Fruit fly (Drosophila melanogaster): ENCODE data around the gene dac.

dac gene

DNA sequence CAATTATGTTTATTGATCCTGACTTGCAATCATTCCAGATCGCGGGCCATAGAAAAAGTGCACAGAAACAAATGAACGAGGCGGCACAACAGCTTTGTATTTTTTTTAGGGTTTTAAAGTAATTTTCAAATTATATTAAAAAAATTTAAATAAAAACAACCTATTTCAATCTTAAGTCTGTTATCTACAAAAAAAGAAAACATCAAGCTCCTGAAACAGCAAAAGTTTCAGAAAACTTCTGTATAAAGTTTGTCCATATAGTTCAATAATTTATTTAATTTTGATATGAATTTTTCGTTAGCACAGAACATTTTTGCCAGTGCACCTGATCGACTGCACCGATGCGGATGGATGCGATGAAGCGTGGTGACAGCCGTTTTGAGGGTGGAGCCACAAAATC, 16.0 kb downstream of the dac start:
- TF ChIP-seq CG10348 (GFP tag; IDR thresholded peaks at IDR 0.05) (no peak), CG8301 (tag; optimal IDR thresholded peaks at IDR 0.05) (peak; percentile 34), Pif1B (GFP tag; optimal IDR thresholded peaks at IDR 0.05) (no peak), Snoo (tag; optimal IDR thresholded peaks at IDR 0.05) (no peak), Ets98B (GFP tag; IDR thresholded peaks at IDR 0.05) (no peak), EcR (GFP tag; optimal IDR thresholded peaks at IDR 0.05) (no peak), CG15710 (tag; optimal IDR thresholded peaks at IDR 0.05) (no peak), CG14655 (GFP tag; optimal IDR thresholded peaks at IDR 0.05) (peak; percentile 59), D1 (tag; optimal IDR thresholded peaks at IDR 0.05) (no peak), CG13204 (GFP tag; optimal IDR thresholded peaks at IDR 0.05) (no peak), Pif1A (GFP tag; optimal IDR thresholded peaks at IDR 0.05) (no peak), CG17806 (tag; optimal IDR thresholded peaks at IDR 0.05) (no peak), CG9948 (tag; optimal IDR thresholded peaks at IDR 0.05) (no peak), gl (tag; optimal IDR thresholded peaks at IDR 0.05) (no peak)

DNA sequence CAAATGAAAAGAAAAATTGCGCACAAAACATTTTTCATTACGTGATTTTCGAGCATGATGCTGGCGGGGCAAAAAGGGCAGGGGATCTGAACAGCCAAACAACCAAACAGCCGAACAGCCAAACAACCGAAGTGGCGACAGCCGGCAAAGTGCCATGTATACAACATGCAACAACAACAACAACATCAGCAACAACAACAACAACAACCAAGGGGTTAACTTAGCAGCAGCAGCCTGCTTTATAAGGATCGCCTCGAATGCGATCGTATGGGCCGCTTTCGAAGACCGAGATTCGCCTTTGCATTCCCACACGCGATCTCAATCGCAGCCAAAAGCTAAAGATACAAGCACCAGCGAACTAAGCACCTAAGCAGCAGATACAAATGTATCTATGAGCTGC, 22.1 kb downstream of the dac start:
- TF ChIP-seq fd96Ca (GFP tag; IDR thresholded peaks at IDR 0.05) (no peak), CG13204 (GFP tag; optimal IDR thresholded peaks at IDR 0.05) (peak; percentile 3)

DNA sequence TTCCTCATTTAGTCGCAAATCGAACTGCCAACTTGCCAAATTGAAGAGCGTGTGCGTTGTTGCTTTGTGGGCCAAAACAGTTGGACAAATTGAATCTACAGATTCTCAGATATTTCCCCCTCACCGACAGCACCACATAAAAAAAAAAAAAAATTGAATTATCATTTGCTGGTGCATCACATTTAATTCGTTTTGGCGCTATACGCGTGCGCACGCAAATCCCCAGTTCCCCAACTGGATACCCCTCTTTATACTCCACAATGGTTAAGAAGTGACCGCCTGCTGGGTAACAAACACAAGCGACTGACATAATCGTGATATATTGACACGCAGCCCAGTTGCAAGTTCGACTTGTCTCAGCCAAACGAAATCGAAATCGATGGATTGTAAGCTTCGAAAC, 27.4 kb downstream of the dac start:
- TF ChIP-seq Snoo (tag; optimal IDR thresholded peaks at IDR 0.05) (no peak), CG15710 (tag; optimal IDR thresholded peaks at IDR 0.05) (no peak), D1 (tag; optimal IDR thresholded peaks at IDR 0.05) (no peak), CG4496 (GFP tag; IDR thresholded peaks at IDR 0.05) (no peak), CG34367 (tag; optimal IDR thresholded peaks at IDR 0.05) (no peak), rn (GFP tag; IDR thresholded peaks at IDR 0.05) (no peak), CG13204 (GFP tag; optimal IDR thresholded peaks at IDR 0.05) (no peak), gl (tag; optimal IDR thresholded peaks at IDR 0.05) (no peak), CG9948 (tag; optimal IDR thresholded peaks at IDR 0.05) (no peak), Pif1A (GFP tag; optimal IDR thresholded peaks at IDR 0.05) (no peak), Ets98B (GFP tag; IDR thresholded peaks at IDR 0.05) (no peak), CG8159 (tag; optimal IDR thresholded peaks at IDR 0.05) (no peak), CG12605 (GFP tag; IDR thresholded peaks at IDR 0.05) (no peak), CG17806 (tag; optimal IDR thresholded peaks at IDR 0.05) (no peak)

DNA sequence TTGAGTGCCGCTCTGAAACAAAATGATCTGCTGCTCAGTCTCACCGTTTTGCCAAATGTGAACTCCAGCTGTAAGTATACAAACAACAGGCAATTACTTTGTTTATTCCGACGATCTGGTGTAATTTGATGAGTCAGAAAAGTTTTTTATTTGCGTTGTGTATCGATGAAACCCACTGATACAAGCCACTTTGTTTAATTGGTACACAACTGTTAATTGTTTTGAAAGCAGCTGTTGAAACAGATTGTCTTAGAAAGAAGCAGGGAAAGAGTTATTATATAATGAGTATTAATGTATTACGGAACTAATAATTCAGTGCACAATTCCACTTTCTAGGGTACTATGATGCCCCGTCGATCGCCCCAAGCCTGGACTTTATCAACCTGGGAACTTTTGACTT, 33.9 kb downstream of the dac start:
- no peak for TF ChIP-seq EcR (GFP tag; optimal IDR thresholded peaks at IDR 0.05)
- no peak for TF ChIP-seq D1 (tag; optimal IDR thresholded peaks at IDR 0.05)
- no peak for TF ChIP-seq CG34367 (tag; optimal IDR thresholded peaks at IDR 0.05)

DNA sequence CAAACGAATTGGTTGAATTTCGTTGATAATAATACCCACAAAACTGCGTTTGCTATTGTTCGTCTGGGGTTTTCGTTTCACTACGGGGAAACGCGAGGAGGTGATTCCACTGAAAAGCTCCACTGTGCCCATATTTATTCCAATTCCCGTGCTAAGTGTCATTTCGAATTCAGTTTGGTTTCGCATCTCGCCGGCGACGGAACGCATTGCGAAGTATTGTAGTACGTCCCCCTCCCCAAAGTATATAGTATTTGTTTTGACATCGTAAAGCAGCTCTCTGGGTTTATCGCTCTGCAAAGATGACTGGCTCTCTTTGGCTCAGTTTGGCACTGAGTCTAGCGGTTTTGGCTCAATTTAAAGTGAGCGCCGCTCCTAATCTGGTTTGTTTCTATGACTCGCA, 34.9 kb downstream of the dac start, which contains the start of gene Idgf3:
Gene Idgf3 (plus strand): TSS at position 17 of the 400 bp plus-strand sequence.
- TF ChIP-seq Ets98B (GFP tag; IDR thresholded peaks at IDR 0.05) (peak; percentile 13; the same call in 1 of the 2 replicates), EcR (GFP tag; optimal IDR thresholded peaks at IDR 0.05) (peak; percentile 9), CG32121 (GFP tag; IDR thresholded peaks at IDR 0.05) (no peak), CG14655 (GFP tag; optimal IDR thresholded peaks at IDR 0.05) (no peak), CG13204 (GFP tag; optimal IDR thresholded peaks at IDR 0.05) (no peak), CG17806 (tag; optimal IDR thresholded peaks at IDR 0.05) (no peak), CG34367 (tag; optimal IDR thresholded peaks at IDR 0.05) (no peak), rn (GFP tag; IDR thresholded peaks at IDR 0.05) (no peak), CG4496 (GFP tag; IDR thresholded peaks at IDR 0.05) (0 out of 3 replicates have a peak, but pooled peaks have one; percentile 29), CG15710 (tag; optimal IDR thresholded peaks at IDR 0.05) (no peak), Pif1A (GFP tag; optimal IDR thresholded peaks at IDR 0.05) (no peak), CG10348 (GFP tag; IDR thresholded peaks at IDR 0.05) (no peak), CG8301 (tag; optimal IDR thresholded peaks at IDR 0.05) (no peak)

DNA sequence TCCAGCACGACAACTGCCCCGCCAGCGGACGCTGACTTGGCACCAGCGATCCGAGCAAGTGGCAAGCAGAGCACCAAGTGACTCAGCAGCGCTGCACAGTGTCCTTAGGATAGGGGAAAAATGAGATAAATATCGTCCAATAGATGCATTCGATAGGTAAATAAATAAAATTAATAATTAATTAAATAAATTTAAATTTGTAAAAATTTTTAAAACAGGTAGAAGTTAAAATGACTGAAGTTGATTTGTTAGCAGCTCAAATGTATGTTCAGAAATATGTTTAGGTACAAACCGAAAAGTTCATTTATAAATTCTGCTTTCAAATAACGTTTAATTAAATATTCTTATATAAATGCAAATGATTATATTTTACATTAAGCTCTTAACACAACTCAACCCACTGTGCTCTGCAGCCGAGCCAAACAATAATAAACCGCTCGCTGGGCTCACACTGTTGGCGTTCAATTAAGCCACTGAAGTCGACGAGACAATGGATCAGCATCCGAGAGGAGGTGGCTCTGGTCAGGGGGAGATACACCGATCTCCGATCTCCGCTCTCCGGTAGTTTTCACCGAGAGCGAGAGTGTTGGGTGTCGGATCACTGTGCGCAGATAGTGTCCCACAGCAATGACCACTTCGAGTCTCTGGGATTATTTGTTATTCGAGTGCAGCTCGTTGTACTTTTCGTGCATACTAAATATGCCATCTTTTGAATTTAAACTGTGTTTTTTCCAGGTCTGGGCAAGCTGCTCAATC, 37.2 kb downstream of the dac start, which contains the start of gene CG5888:
Gene CG5888 (minus strand): TSS at position 19 of the 756 bp plus-strand sequence.
- TF ChIP-seq Ets98B (GFP tag; IDR thresholded peaks at IDR 0.05) (peak; percentile 65; the same call in 1 of the 2 replicates), rn (GFP tag; IDR thresholded peaks at IDR 0.05) (0 out of 2 replicates have a peak, but pooled peaks have one; percentile 35), CG17806 (tag; optimal IDR thresholded peaks at IDR 0.05) (peak; percentile 46), CG15710 (tag; optimal IDR thresholded peaks at IDR 0.05) (peak; percentile 88), CG8159 (tag; optimal IDR thresholded peaks at IDR 0.05) (peak; percentile 80), CG12605 (GFP tag; IDR thresholded peaks at IDR 0.05) (no peak; the same call in 1 of the 2 replicates), D1 (tag; optimal IDR thresholded peaks at IDR 0.05) (no peak), CG13204 (GFP tag; optimal IDR thresholded peaks at IDR 0.05) (peak; percentile 66), EcR (GFP tag; optimal IDR thresholded peaks at IDR 0.05) (peak; percentile 75), Pif1A (GFP tag; optimal IDR thresholded peaks at IDR 0.05) (peak; percentile 9), CG9948 (tag; optimal IDR thresholded peaks at IDR 0.05) (peak; percentile 66), CG10348 (GFP tag; IDR thresholded peaks at IDR 0.05) (no peak), CG32121 (GFP tag; IDR thresholded peaks at IDR 0.05) (peak; percentile 67), Pif1B (GFP tag; optimal IDR thresholded peaks at IDR 0.05) (peak; percentile 4), CG4496 (GFP tag; IDR thresholded peaks at IDR 0.05) (peak; percentile 69; the same call in 2 of the 3 replicates), gl (tag; optimal IDR thresholded peaks at IDR 0.05) (no peak), CG34367 (tag; optimal IDR thresholded peaks at IDR 0.05) (peak; percentile 54), Snoo (tag; optimal IDR thresholded peaks at IDR 0.05) (peak; percentile 81), fd96Ca (GFP tag; IDR thresholded peaks at IDR 0.05) (0 out of 3 replicates have a peak, but pooled peaks have one; percentile 20), CG8301 (tag; optimal IDR thresholded peaks at IDR 0.05) (no peak), CG14655 (GFP tag; optimal IDR thresholded peaks at IDR 0.05) (peak; percentile 69)

Data from whole organism, pupa.